Fruit fly (Drosophila melanogaster): ENCODE results near the gene Ptp61F.

DNA sequence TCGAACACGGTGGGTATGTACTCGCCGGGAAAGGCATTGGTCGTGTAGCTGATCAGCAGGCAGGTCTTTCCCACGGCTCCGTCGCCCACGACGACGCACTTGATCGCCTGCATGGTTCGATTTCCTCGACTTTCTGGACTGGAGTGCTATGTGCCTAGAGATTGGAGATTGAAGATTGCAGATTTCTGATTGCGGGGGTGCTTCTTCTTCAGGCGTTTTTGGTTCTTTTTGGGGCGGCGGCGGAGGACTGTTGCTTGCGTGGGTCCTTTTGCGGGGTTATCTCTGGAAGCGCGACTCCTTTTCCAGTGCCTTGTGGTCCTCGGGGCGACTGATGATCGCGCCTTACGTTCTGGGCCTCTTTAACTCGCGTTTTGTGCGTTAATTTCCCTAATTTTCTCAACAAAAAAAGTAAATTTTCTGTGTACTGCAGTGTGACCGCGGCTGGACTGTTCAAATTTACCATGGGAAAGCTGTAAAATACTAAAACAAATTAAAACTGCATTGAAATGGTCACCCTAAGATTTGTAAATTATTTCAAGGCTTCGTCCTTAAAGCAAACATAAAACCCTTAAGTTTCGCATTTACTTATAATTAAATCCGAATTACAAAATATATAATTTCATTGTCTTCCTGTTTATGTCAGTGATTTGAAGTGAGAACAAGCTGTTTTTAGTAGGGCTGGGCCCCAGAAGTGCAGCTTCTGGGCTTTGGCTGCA lies 172.7 kb downstream of the Ptp61F start, which contains the start of the genes Rac1 and Acat2:
- TF ChIP-seq CG7786 (GFP tag; optimal IDR thresholded peaks at IDR 0.05) (no peak), CG32767 (GFP tag; IDR thresholded peaks at IDR 0.05) (no peak), Deaf1 (tag; optimal IDR thresholded peaks at IDR 0.05) (no peak), Sin3A (optimal IDR thresholded peaks at IDR 0.05) (peak; percentile 95), CG15696 (tag; optimal IDR thresholded peaks at IDR 0.05) (no peak), dati (GFP tag; IDR thresholded peaks at IDR 0.05) (no peak), psq (GFP tag; optimal IDR thresholded peaks at IDR 0.05) (no peak), CG2678 (tag; optimal IDR thresholded peaks at IDR 0.05) (no peak), CG9932 (GFP tag; IDR thresholded peaks at IDR 0.05) (no peak), seq (GFP tag; IDR thresholded peaks at IDR 0.05) (no peak), bigmax (GFP tag; optimal IDR thresholded peaks at IDR 0.05) (no peak)

Measured in whole organism, embryonic.